Fruit fly (Drosophila melanogaster): Measurements from ENCODE around the gene htk.

htk gene

dm6 chrX:18836315-18836714 lies 7.1 kb upstream of the htk start:
- TF ChIP-seq CG8478 (optimal IDR thresholded peaks at IDR 0.05) = no peak
- no peak for TF ChIP-seq CTCF (optimal IDR thresholded peaks at IDR 0.05)

dm6 chrX:18837046-18837445 lies 6.4 kb upstream of the htk start:
- TF ChIP-seq CG8478 (optimal IDR thresholded peaks at IDR 0.05) (no peak), CTCF (optimal IDR thresholded peaks at IDR 0.05) (no peak)

dm6 chrX:18838470-18838869 lies 5.0 kb upstream of the htk start:
- TF ChIP-seq CTCF (optimal IDR thresholded peaks at IDR 0.05) (peak; percentile 70 to 74), CG8478 (optimal IDR thresholded peaks at IDR 0.05) (no peak)

dm6 chrX:18838929-18839576 lies 4.4 kb upstream of the htk start:
- TF ChIP-seq CG8478 (optimal IDR thresholded peaks at IDR 0.05) = no peak
- no peak for TF ChIP-seq CTCF (optimal IDR thresholded peaks at IDR 0.05)

dm6 chrX:18848338-18849021 lies 5.0 kb downstream of the htk start, which contains the start of gene shop:
shop (minus strand) TSS chrX:18848566.
- TF ChIP-seq CG8478 (optimal IDR thresholded peaks at IDR 0.05) (no peak), CTCF (optimal IDR thresholded peaks at IDR 0.05) (no peak)

dm6 chrX:18849022-18849368 lies 5.5 kb downstream of the htk start:
- TF ChIP-seq CTCF (optimal IDR thresholded peaks at IDR 0.05) = no peak
- TF ChIP-seq CG8478 (optimal IDR thresholded peaks at IDR 0.05) = no peak

dm6 chrX:18857356-18857807 lies 13.9 kb downstream of the htk start, which contains the start of gene CG7322:
CG7322 (minus strand) TSS chrX:18857757.
- TF ChIP-seq CG8478 (optimal IDR thresholded peaks at IDR 0.05) (no peak), CTCF (optimal IDR thresholded peaks at IDR 0.05) (no peak)

- TF ChIP-seq CG8478 (optimal IDR thresholded peaks at IDR 0.05) (no peak), CTCF (optimal IDR thresholded peaks at IDR 0.05) (no peak)
Measured at dm6 chrX:18857916-18858315, 14.5 kb downstream of the htk start, which contains the start of gene Usp39. Usp39 (plus strand) TSS chrX:18858203.

dm6 chrX:18860074-18860473 lies 16.6 kb downstream of the htk start, which contains the start of gene CG32544:
CG32544 (plus strand) TSS chrX:18860284.
- TF ChIP-seq CTCF (optimal IDR thresholded peaks at IDR 0.05) = no peak
- TF ChIP-seq CG8478 (optimal IDR thresholded peaks at IDR 0.05) = no peak

dm6 chrX:18863748-18864482 lies 20.5 kb downstream of the htk start, which contains the start of the genes CG7326 and Dora:
CG7326 (minus strand) TSS chrX:18863776.
Dora (plus strand) TSS chrX:18863950.
- no peak for TF ChIP-seq CG8478 (optimal IDR thresholded peaks at IDR 0.05)
- peak; percentile 36 for TF ChIP-seq CTCF (optimal IDR thresholded peaks at IDR 0.05)

dm6 chrX:18864483-18865358 lies 21.3 kb downstream of the htk start:
- no peak for TF ChIP-seq CG8478 (optimal IDR thresholded peaks at IDR 0.05)
- TF ChIP-seq CTCF (optimal IDR thresholded peaks at IDR 0.05) = no peak

dm6 chrX:18866289-18866832 lies 22.9 kb downstream of the htk start:
- no peak for TF ChIP-seq CTCF (optimal IDR thresholded peaks at IDR 0.05)
- no peak for TF ChIP-seq CG8478 (optimal IDR thresholded peaks at IDR 0.05)

dm6 chrX:18868142-18868541 lies 24.7 kb downstream of the htk start:
- TF ChIP-seq CTCF (optimal IDR thresholded peaks at IDR 0.05) (no peak), CG8478 (optimal IDR thresholded peaks at IDR 0.05) (no peak)

- TF ChIP-seq CTCF (optimal IDR thresholded peaks at IDR 0.05) (no peak), CG8478 (optimal IDR thresholded peaks at IDR 0.05) (no peak)
Measured at dm6 chrX:18869489-18870132, 26.1 kb downstream of the htk start.

All from S2 (cell line).